Fruit fly (Drosophila melanogaster): ENCODE measurements around the gene Nulp1.
A peak's percentile ranks its signal among the peaks of the same experiment; 100 is the strongest.

Nulp1 gene

dm6 chr3L:8137448-8137906 lies 27.3 kb downstream of the Nulp1 start, which contains the start of the genes Setx and mus301 (continued):
- TF ChIP-seq Ets96B (tag; optimal IDR thresholded peaks at IDR 0.05) (no peak), Sox15 (GFP tag; optimal IDR thresholded peaks at IDR 0.05) (peak; percentile 70), CG34406 (GFP tag; optimal IDR thresholded peaks at IDR 0.05) (peak; percentile 64), CG11902 (GFP tag; optimal IDR thresholded peaks at IDR 0.05) (peak; percentile 61), CG32006 (GFP tag; optimal IDR thresholded peaks at IDR 0.05) (no peak), fd59A (GFP tag; optimal IDR thresholded peaks at IDR 0.05) (peak; percentile 26), CG11762 (GFP tag; optimal IDR thresholded peaks at IDR 0.05; ENCODE audit: insufficient read depth) (peak; percentile 36)

dm6 chr3L:8150284-8150683 lies 40.1 kb downstream of the Nulp1 start:
- TF ChIP-seq CG34406 (GFP tag; optimal IDR thresholded peaks at IDR 0.05) (no peak), fd59A (GFP tag; optimal IDR thresholded peaks at IDR 0.05) (no peak), cyc (GFP tag; optimal IDR thresholded peaks at IDR 0.05) (no peak), fd85E (GFP tag; optimal IDR thresholded peaks at IDR 0.05) (no peak), CG6808 (GFP tag; optimal IDR thresholded peaks at IDR 0.05) (no peak), CG16779 (tag; optimal IDR thresholded peaks at IDR 0.05) (no peak), Blimp-1 (GFP tag; optimal IDR thresholded peaks at IDR 0.05) (peak; percentile 55)

dm6 chr3L:8150812-8151211 lies 40.6 kb downstream of the Nulp1 start:
- TF ChIP-seq CG34406 (GFP tag; optimal IDR thresholded peaks at IDR 0.05) (no peak), topi (GFP tag; optimal IDR thresholded peaks at IDR 0.05) (no peak), dac (GFP tag; optimal IDR thresholded peaks at IDR 0.05) (no peak), CG1621 (tag; optimal IDR thresholded peaks at IDR 0.05) (no peak), CG11902 (GFP tag; optimal IDR thresholded peaks at IDR 0.05) (no peak), Ets21C (GFP tag; optimal IDR thresholded peaks at IDR 0.05) (no peak), CG32006 (GFP tag; optimal IDR thresholded peaks at IDR 0.05) (peak; percentile 74), Sox14 (GFP tag; optimal IDR thresholded peaks at IDR 0.05) (no peak), CG6276 (GFP tag; optimal IDR thresholded peaks at IDR 0.05) (no peak), pdm3 (GFP tag; optimal IDR thresholded peaks at IDR 0.05) (no peak), CG6854 (GFP tag; optimal IDR thresholded peaks at IDR 0.05) (no peak), vri (GFP tag; optimal IDR thresholded peaks at IDR 0.05) (no peak), fd59A (GFP tag; optimal IDR thresholded peaks at IDR 0.05) (no peak), Hr4 (GFP tag; optimal IDR thresholded peaks at IDR 0.05) (peak; percentile 58), Eip93F (GFP tag; optimal IDR thresholded peaks at IDR 0.05) (no peak), CG11294 (GFP tag; IDR thresholded peaks at IDR 0.05) (no peak), CG6163 (GFP tag; IDR thresholded peaks at IDR 0.05) (no peak), Blimp-1 (GFP tag; optimal IDR thresholded peaks at IDR 0.05) (no peak), CG10669 (GFP tag; optimal IDR thresholded peaks at IDR 0.05) (no peak), spab (GFP tag; optimal IDR thresholded peaks at IDR 0.05) (no peak), Sox102F (GFP tag; optimal IDR thresholded peaks at IDR 0.05) (no peak), fd85E (GFP tag; optimal IDR thresholded peaks at IDR 0.05) (no peak), Eip78C (GFP tag) (peak; percentile 68), net (GFP tag; optimal IDR thresholded peaks at IDR 0.05) (no peak), CG31627 (GFP tag; optimal IDR thresholded peaks at IDR 0.05) (no peak), Met (GFP tag; optimal IDR thresholded peaks at IDR 0.05) (no peak), CG10631 (GFP tag; optimal IDR thresholded peaks at IDR 0.05) (peak; percentile 10), CG6792 (GFP tag; optimal IDR thresholded peaks at IDR 0.05) (no peak), eg (GFP tag; IDR thresholded peaks at IDR 0.05) (no peak), CG8319 (GFP tag; optimal IDR thresholded peaks at IDR 0.05) (no peak), Hr38 (GFP tag; optimal IDR thresholded peaks at IDR 0.05) (no peak), achi (GFP tag; optimal IDR thresholded peaks at IDR 0.05) (no peak), CG3919 (GFP tag; optimal IDR thresholded peaks at IDR 0.05) (peak; percentile 23), CG15336 (GFP tag; IDR thresholded peaks at IDR 0.05) (peak; percentile 50), CG8632 (GFP tag; optimal IDR thresholded peaks at IDR 0.05) (no peak), CG9139 (GFP tag; optimal IDR thresholded peaks at IDR 0.05) (no peak), svp (GFP tag) (no peak), dsx (GFP tag; optimal IDR thresholded peaks at IDR 0.05; ENCODE audit: poor library complexity, severe bottlenecking) (no peak), Ets96B (tag; optimal IDR thresholded peaks at IDR 0.05) (no peak), CG11762 (GFP tag; optimal IDR thresholded peaks at IDR 0.05; ENCODE audit: insufficient read depth) (no peak), CG6808 (GFP tag; optimal IDR thresholded peaks at IDR 0.05) (no peak), CG7368 (GFP tag; optimal IDR thresholded peaks at IDR 0.05) (no peak), acj6 (GFP tag; optimal IDR thresholded peaks at IDR 0.05) (peak; percentile 10), salr (GFP tag; optimal IDR thresholded peaks at IDR 0.05) (no peak)
